Worm (Caenorhabditis elegans) whole organism, L4/young adult: ENCODE results near the gene W06B4.2.

Source experiments
- dao-5 ChIP-seq: sonication (generic microtip); optimal IDR thresholded peaks from 2 replicates; lab custom pipeline; 2016; ENCODE audit warnings: missing genotype, missing genetic modification characterization, moderate library complexity, missing compliant biosample characterization
- him-1 ChIP-seq: sonication (generic microtip); optimal IDR thresholded peaks from 2 replicates; lab custom pipeline; 2016; ENCODE audit warnings: missing genotype, missing genetic modification reagents, missing genetic modification characterization, missing compliant biosample characterization

ce11 chrII:4424807-4425206, 43.2 kb upstream of the W06B4.2 start, which contains the start of the genes dcaf-13 and toe-1:
- TF ChIP-seq him-1 (tag; lab: Kevin White, UChicago) (no peak), dao-5 (no peak)
